Fruit fly (Drosophila melanogaster): ENCODE data around the gene CG44013.

- no peak for TF ChIP-seq Dif (GFP tag; optimal IDR thresholded peaks at IDR 0.05; ENCODE audit: partially characterized antibody)
- no peak for TF ChIP-seq Abd-B (GFP tag; optimal IDR thresholded peaks at IDR 0.05)
- TF ChIP-seq psq (GFP tag; optimal IDR thresholded peaks at IDR 0.05) = no peak
- no peak for TF ChIP-seq dl (GFP tag; optimal IDR thresholded peaks at IDR 0.05; ENCODE audit: insufficient read depth in 1 of 2, partially characterized antibody in 2 of 2)
- TF ChIP-seq OdsH (GFP tag; optimal IDR thresholded peaks at IDR 0.05) = no peak
- no peak for TF ChIP-seq h (GFP tag; optimal IDR thresholded peaks at IDR 0.05)
- TF ChIP-seq ey (GFP tag; optimal IDR thresholded peaks at IDR 0.05) = no peak
- no peak for TF ChIP-seq Dfd (GFP tag; optimal IDR thresholded peaks at IDR 0.05)
- no peak for TF ChIP-seq dmrt93B (GFP tag; optimal IDR thresholded peaks at IDR 0.05)
- TF ChIP-seq woc (GFP tag; optimal IDR thresholded peaks at IDR 0.05) = no peak
- TF ChIP-seq usp (GFP tag; optimal IDR thresholded peaks at IDR 0.05) = no peak
Measured at dm6 chr3R:15531373-15531772, 21.7 kb upstream of the CG44013 start, which contains the start of gene CG31296.
